Worm (Caenorhabditis elegans): ENCODE results near the gene K04A8.20.

The K04A8.20 gene

DNA sequence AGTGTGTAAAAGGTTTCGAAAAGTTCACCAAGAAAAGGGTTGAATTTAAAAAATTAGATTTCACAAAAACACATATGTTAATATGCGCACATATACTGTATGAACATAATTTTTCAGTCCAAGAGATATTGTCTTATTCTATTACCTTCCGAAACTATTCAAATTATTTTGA lies 31.1 kb upstream of the K04A8.20 start, which contains the start of gene F46E10.3:
TSS of gene F46E10.3 (plus strand) at position 73 of the 172 bp plus-strand sequence.
- no peak for TF ChIP-seq hif-1 (tag; optimal IDR thresholded peaks at IDR 0.05)
- TF ChIP-seq set-16 (GFP tag; IDR thresholded peaks at IDR 0.05), result no peak
- no peak for TF ChIP-seq madf-9 (GFP tag; conservative IDR thresholded peaks at IDR 0.05)
- TF ChIP-seq F10B5.3 (tag; optimal IDR thresholded peaks at IDR 0.05), result no peak
- TF ChIP-seq zfp-2 (tag; optimal IDR thresholded peaks at IDR 0.05), result no peak
- no peak for TF ChIP-seq hlh-11 (tag; optimal IDR thresholded peaks at IDR 0.05)
- TF ChIP-seq unc-130 (GFP tag; optimal IDR thresholded peaks at IDR 0.05), result no peak
- no peak for TF ChIP-seq zip-11 (GFP tag; IDR thresholded peaks at IDR 0.05)
- no peak for TF ChIP-seq pha-4 (GFP tag; IDR thresholded peaks at IDR 0.05)
- no peak for TF ChIP-seq pha-4 (tag; optimal IDR thresholded peaks at IDR 0.05)
- no peak for TF ChIP-seq ceh-82 (tag; optimal IDR thresholded peaks at IDR 0.05)
- TF ChIP-seq F26F4.8 (GFP tag; conservative IDR thresholded peaks at IDR 0.05), result no peak
- no peak for TF ChIP-seq lin-39 (tag; optimal IDR thresholded peaks at IDR 0.05)
- no peak for TF ChIP-seq mep-1 (tag; optimal IDR thresholded peaks at IDR 0.05)
- TF ChIP-seq duxl-1 (tag; optimal IDR thresholded peaks at IDR 0.05; ENCODE audit: poor library complexity), result no peak
- no peak for TF ChIP-seq zag-1 (tag; optimal IDR thresholded peaks at IDR 0.05)
- TF ChIP-seq daf-16 (GFP tag; optimal IDR thresholded peaks at IDR 0.05), result no peak
- no peak for TF ChIP-seq daf-16 (tag; optimal IDR thresholded peaks at IDR 0.05)

DNA sequence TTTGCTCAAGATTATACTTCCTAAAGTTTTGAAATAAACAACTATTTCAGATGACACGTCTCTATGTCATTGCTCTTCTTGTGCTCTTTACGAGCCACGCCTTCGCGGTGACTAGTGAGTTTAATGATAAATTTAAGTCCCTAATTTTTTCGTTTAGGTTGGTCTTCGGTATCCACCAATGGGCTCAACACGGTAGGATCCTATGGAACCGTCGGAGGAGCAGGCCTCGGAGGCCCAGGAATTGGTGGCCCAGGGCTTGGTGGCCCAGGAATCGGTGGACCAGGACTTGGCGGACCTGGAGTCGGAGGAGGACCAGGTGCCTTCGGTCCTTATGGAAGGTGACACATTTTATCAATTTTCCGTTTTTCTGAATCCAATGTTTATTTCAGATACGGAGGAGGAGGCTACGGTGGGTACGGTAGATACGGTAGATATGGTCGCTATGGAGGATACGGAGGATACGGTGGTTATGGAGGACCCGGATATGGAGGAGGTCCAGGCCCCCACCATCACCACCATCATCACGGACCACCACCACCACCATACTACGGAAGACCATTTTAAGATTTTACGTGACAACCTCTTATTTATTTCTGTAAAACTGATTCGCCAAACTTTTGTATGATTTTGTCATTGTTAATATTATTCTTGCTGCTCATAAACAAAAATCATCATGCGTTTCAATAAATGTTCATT lies 28.7 kb upstream of the K04A8.20 start, which contains the start of the genes F46E10.2 and F46E10.18:
TSS of gene F46E10.2 (plus strand) at position 51 of the 696 bp plus-strand sequence.
TSS of gene F46E10.18 (plus strand) at position 646 of the 696 bp plus-strand sequence.
- TF ChIP-seq set-16 (GFP tag; IDR thresholded peaks at IDR 0.05), result peak; percentile 83
- TF ChIP-seq egl-43 (GFP tag; IDR thresholded peaks at IDR 0.05), result peak; percentile 70
- no peak for TF ChIP-seq madf-5 (GFP tag; IDR thresholded peaks at IDR 0.05)
- TF ChIP-seq aly-2 (tag; optimal IDR thresholded peaks at IDR 0.05), result no peak
- TF ChIP-seq unc-62 (GFP tag; optimal IDR thresholded peaks at IDR 0.05 in 1 of 2), result peak in 1 of 2 experiments; percentile 89
- TF ChIP-seq unc-62 (tag; optimal IDR thresholded peaks at IDR 0.05), result no peak
- TF ChIP-seq aha-1 (tag), result peak; percentile 5

DNA sequence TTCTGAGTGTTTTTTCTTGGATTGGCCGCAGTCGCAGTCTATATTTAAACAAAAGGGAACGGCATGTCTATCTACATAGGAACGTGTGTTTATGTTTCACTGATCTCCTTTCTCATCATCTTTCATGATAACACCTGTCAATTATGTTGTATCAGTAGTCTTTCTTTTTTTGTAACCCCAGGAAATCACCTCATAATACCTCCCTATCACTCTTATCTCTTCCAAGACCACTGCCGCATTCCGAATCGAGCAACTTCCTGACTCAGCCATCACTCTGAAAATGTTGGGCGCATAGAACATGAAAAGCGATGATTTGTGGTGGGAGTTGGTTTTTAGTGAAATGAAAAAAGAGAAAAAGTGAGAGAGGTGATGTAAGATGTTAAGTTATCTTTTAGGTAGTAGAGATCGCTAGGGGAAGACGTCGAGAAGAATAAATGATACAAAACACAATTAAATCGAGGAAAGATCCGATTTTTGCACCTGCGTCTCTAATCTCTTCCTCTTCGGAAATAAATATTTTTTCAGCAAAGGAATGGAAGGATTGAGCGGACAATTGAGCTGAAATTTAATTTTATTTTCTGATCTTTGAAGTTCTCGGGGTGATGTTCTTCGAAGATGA lies 26.3 kb upstream of the K04A8.20 start:
- TF ChIP-seq unc-62 (GFP tag; optimal IDR thresholded peaks at IDR 0.05 in 1 of 2), result peak in 1 of 2 experiments; percentile 87
- no peak for TF ChIP-seq unc-62 (tag; optimal IDR thresholded peaks at IDR 0.05)
- no peak for TF ChIP-seq Y48G9A.11 (GFP tag; IDR thresholded peaks at IDR 0.05)
- peak; percentile 41; the same call in 1 of the 2 replicates for TF ChIP-seq nhr-41 (GFP tag; IDR thresholded peaks at IDR 0.05)
- TF ChIP-seq mep-1 (tag; optimal IDR thresholded peaks at IDR 0.05), result no peak
- peak; percentile 56 for TF ChIP-seq nhr-28 (tag; optimal IDR thresholded peaks at IDR 0.05)
- TF ChIP-seq ztf-11 (tag; optimal IDR thresholded peaks at IDR 0.05), result no peak
- TF ChIP-seq hlh-11 (tag; optimal IDR thresholded peaks at IDR 0.05), result peak; percentile 88
- TF ChIP-seq attf-4 (tag; optimal IDR thresholded peaks at IDR 0.05), result no peak
- TF ChIP-seq zag-1 (tag; optimal IDR thresholded peaks at IDR 0.05), result no peak
- TF ChIP-seq mxl-3 (GFP tag; optimal IDR thresholded peaks at IDR 0.05), result peak; percentile 50
- TF ChIP-seq dmd-6 (GFP tag; IDR thresholded peaks at IDR 0.05), result peak; percentile 97
- TF ChIP-seq pqm-1 (tag; optimal IDR thresholded peaks at IDR 0.05), result peak; percentile 46
- no peak for TF ChIP-seq lin-13 (GFP tag; optimal IDR thresholded peaks at IDR 0.05)
- no peak for TF ChIP-seq daf-16 (GFP tag; optimal IDR thresholded peaks at IDR 0.05)
- peak; percentile 65 for TF ChIP-seq daf-16 (tag; optimal IDR thresholded peaks at IDR 0.05)
- TF ChIP-seq Y5F2A.4 (GFP tag; optimal IDR thresholded peaks at IDR 0.05), result no peak
- TF ChIP-seq dve-1 (tag; optimal IDR thresholded peaks at IDR 0.05; ENCODE audit: insufficient read depth), result peak; percentile 62
- TF ChIP-seq dmd-8 (GFP tag; IDR thresholded peaks at IDR 0.05), result 0 out of 2 replicates have a peak, but pooled peaks have one; percentile 19
- peak; percentile 67; the same call in 1 of the 2 replicates for TF ChIP-seq php-3 (GFP tag; IDR thresholded peaks at IDR 0.05)
- TF ChIP-seq tra-1 (GFP tag; IDR thresholded peaks at IDR 0.05), result peak; percentile 83
- TF ChIP-seq lin-1 (GFP tag; IDR thresholded peaks at IDR 0.05), result peak; percentile 56; the same call in 1 of the 2 replicates
- no peak for TF ChIP-seq pha-4 (GFP tag; IDR thresholded peaks at IDR 0.05)
- no peak for TF ChIP-seq pha-4 (tag; optimal IDR thresholded peaks at IDR 0.05)
- no peak for TF ChIP-seq zip-2 (tag; optimal IDR thresholded peaks at IDR 0.05)
- TF ChIP-seq ceh-20 (GFP tag; IDR thresholded peaks at IDR 0.05), result 0 out of 2 replicates have a peak, but pooled peaks have one; percentile 15

All from whole organism, L4 larva.